Comparison of ENCODE assay signal across 1 fruit fly cellular context in the genomic region with DNA sequence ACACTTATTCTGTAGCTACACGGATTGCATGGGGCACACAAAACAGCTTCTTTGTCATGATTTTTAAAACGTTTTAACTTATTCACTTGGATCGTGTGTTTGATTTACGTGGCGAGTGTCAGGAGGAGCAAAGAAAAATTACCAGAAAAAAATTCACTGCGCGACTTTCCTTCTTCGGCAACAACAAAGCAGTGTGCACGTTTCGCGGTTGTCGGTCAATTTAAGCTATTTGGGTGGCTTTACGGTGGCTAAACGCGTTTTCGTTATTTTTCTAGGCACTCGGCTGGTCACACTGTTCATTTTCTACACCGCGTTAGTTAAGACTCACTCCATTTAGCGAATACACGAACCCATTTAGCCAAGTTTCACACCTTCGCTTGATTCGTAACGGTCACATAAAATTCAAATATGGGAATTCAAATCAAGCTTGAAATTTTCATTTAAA.
TF ChIP-seq lines count a peak whose summit lies in the region.

Gene Sxl, minus strand, starts transcription at position 195 of the 445 bp plus-strand sequence.

TF ChIP-seq in whole organism, embryonic, 481 proteins besides CTCF, POLR2A, EP300 and RAD21 (continued from another document):
- TF ChIP-seq CG17385 (GFP tag; optimal IDR thresholded peaks at IDR 0.05; lab: Kevin White, UChicago) (peak; percentile 39), HmgZ (tag; optimal IDR thresholded peaks at IDR 0.05; lab: Kevin White, UChicago) (peak; percentile 69), H15 (GFP tag; IDR thresholded peaks at IDR 0.05; lab: Robert Waterston, UW) (no peak), Dp (GFP tag; optimal IDR thresholded peaks at IDR 0.05; lab: Kevin White, UChicago) (peak; percentile 74), Six4 (GFP tag; optimal IDR thresholded peaks at IDR 0.05; lab: Kevin White, UChicago) (no peak), Xrp1 (GFP tag; IDR thresholded peaks at IDR 0.05; lab: Robert Waterston, UW) (peak; percentile 27; the same call in 1 of the 2 replicates), CoRest (tag; optimal IDR thresholded peaks at IDR 0.05; lab: Kevin White, UChicago) (peak; percentile 57), trem (tag; optimal IDR thresholded peaks at IDR 0.05; lab: Kevin White, UChicago) (peak; percentile 82), CG8765 (GFP tag; IDR thresholded peaks at IDR 0.05; lab: Robert Waterston, UW) (no peak), CG8089 (GFP tag; optimal IDR thresholded peaks at IDR 0.05; lab: Kevin White, UChicago) (no peak), Mad (GFP tag; optimal IDR thresholded peaks at IDR 0.05; lab: Kevin White, UChicago) (peak; percentile 8), insv (GFP tag; optimal IDR thresholded peaks at IDR 0.05; lab: Kevin White, UChicago) (peak in 1 of 2 experiments; percentile 57), zen (tag; optimal IDR thresholded peaks at IDR 0.05; lab: Kevin White, UChicago) (peak; percentile 35), CG9797 (GFP tag; optimal IDR thresholded peaks at IDR 0.05; lab: Kevin White, UChicago) (peak; percentile 99), Med (GFP tag; lab: Kevin White, UChicago) (peak; percentile 92), CG11504 (tag; optimal IDR thresholded peaks at IDR 0.05; lab: Kevin White, UChicago) (peak; percentile 39), CG12391 (tag; optimal IDR thresholded peaks at IDR 0.05; lab: Kevin White, UChicago) (peak; percentile 3), Oli (tag; optimal IDR thresholded peaks at IDR 0.05; lab: Kevin White, UChicago) (no peak), bigmax (GFP tag; optimal IDR thresholded peaks at IDR 0.05; lab: Kevin White, UChicago) (peak; percentile 38), sd (tag; optimal IDR thresholded peaks at IDR 0.05; lab: Kevin White, UChicago) (peak; percentile 47), vnd (GFP tag; IDR thresholded peaks at IDR 0.05; lab: Robert Waterston, UW; ENCODE audit: partially characterized antibody) (no peak), CG15696 (tag; optimal IDR thresholded peaks at IDR 0.05; lab: Kevin White, UChicago) (no peak), CG5180 (GFP tag; optimal IDR thresholded peaks at IDR 0.05; lab: Kevin White, UChicago) (no peak), Myb (GFP tag; optimal IDR thresholded peaks at IDR 0.05; lab: Kevin White, UChicago) (peak; percentile 100), CG11085 (GFP tag; IDR thresholded peaks at IDR 0.05; lab: Robert Waterston, UW) (no peak), Fer3 (tag; optimal IDR thresholded peaks at IDR 0.05; lab: Kevin White, UChicago) (peak; percentile 34), Stat92E (GFP tag; optimal IDR thresholded peaks at IDR 0.05; lab: Kevin White, UChicago) (peak in 1 of 3 experiments; percentile 44), Scr (GFP tag; IDR thresholded peaks at IDR 0.05; lab: Robert Waterston, UW; ENCODE audit: partially characterized antibody) (peak; percentile 15), sob (GFP tag; IDR thresholded peaks at IDR 0.05; lab: Robert Waterston, UW) (peak; percentile 41)
TF ChIP-seq in whole organism, embryonic: peak in this region for 159.
